Fruit fly (Drosophila melanogaster): ENCODE data around the gene CG11537.
A peak's percentile ranks its signal among the peaks of the same experiment; 100 is the strongest.

Gene CG11537

dm6 chr3L:3141411-3141810, 1.8 kb downstream of the CG11537 start (continued):
- TF ChIP-seq nau (GFP tag; optimal IDR thresholded peaks at IDR 0.05) (no peak), CG11723 (GFP tag; optimal IDR thresholded peaks at IDR 0.05) (no peak), croc (GFP tag; conservative IDR thresholded peaks at IDR 0.05) (no peak), sima (GFP tag; optimal IDR thresholded peaks at IDR 0.05) (no peak), Fer3 (tag; optimal IDR thresholded peaks at IDR 0.05) (no peak), wek (GFP tag; optimal IDR thresholded peaks at IDR 0.05) (no peak), CG9437 (GFP tag; optimal IDR thresholded peaks at IDR 0.05) (no peak), CG10654 (GFP tag; optimal IDR thresholded peaks at IDR 0.05) (no peak), CG2712 (tag; optimal IDR thresholded peaks at IDR 0.05) (peak; percentile 34), CG1024 (GFP tag; IDR thresholded peaks at IDR 0.05) (no peak), CG17328 (GFP tag; IDR thresholded peaks at IDR 0.05) (no peak), Dll (GFP tag; IDR thresholded peaks at IDR 0.05; ENCODE audit: partially characterized antibody) (no peak), fd3F (GFP tag; optimal IDR thresholded peaks at IDR 0.05) (no peak), CG17912 (GFP tag; optimal IDR thresholded peaks at IDR 0.05) (no peak), YL-1 (GFP tag; optimal IDR thresholded peaks at IDR 0.05) (no peak), CG17568 (GFP tag; optimal IDR thresholded peaks at IDR 0.05) (peak; percentile 32), CTCF (GFP tag; optimal IDR thresholded peaks at IDR 0.05) (no peak), CG6813 (GFP tag; optimal IDR thresholded peaks at IDR 0.05) (no peak), CG12769 (tag; optimal IDR thresholded peaks at IDR 0.05) (no peak), CG11456 (GFP tag; IDR thresholded peaks at IDR 0.05) (no peak), Eip74EF (GFP tag; optimal IDR thresholded peaks at IDR 0.05) (peak in 1 of 2 experiments; percentile 14), pb (GFP tag; optimal IDR thresholded peaks at IDR 0.05) (no peak), hkb (optimal IDR thresholded peaks at IDR 0.05) (no peak), hkb (GFP tag; IDR thresholded peaks at IDR 0.05) (no peak), Optix (GFP tag; IDR thresholded peaks at IDR 0.05) (no peak), CG9876 (GFP tag; optimal IDR thresholded peaks at IDR 0.05) (no peak), CG15601 (tag; optimal IDR thresholded peaks at IDR 0.05) (peak; percentile 76), jigr1 (GFP tag; IDR thresholded peaks at IDR 0.05) (no peak), CG4424 (GFP tag; optimal IDR thresholded peaks at IDR 0.05) (no peak), grn (GFP tag; optimal IDR thresholded peaks at IDR 0.05) (no peak), Xrp1 (GFP tag; IDR thresholded peaks at IDR 0.05) (peak; percentile 11; the same call in 1 of the 2 replicates), lmd (GFP tag; IDR thresholded peaks at IDR 0.05) (no peak), Atf3 (GFP tag; optimal IDR thresholded peaks at IDR 0.05) (no peak), CG14965 (GFP tag; optimal IDR thresholded peaks at IDR 0.05; ENCODE audit: borderline replicate concordance) (no peak), ase (GFP tag; IDR thresholded peaks at IDR 0.05) (no peak), dpn (GFP tag; optimal IDR thresholded peaks at IDR 0.05) (no peak), CG12104 (GFP tag; optimal IDR thresholded peaks at IDR 0.05) (no peak), CG7372 (GFP tag; IDR thresholded peaks at IDR 0.05) (no peak), Ssrp (tag; optimal IDR thresholded peaks at IDR 0.05) (no peak), gem (tag; optimal IDR thresholded peaks at IDR 0.05) (no peak), Adf1 (GFP tag; IDR thresholded peaks at IDR 0.05) (no peak), CG5953 (GFP tag; IDR thresholded peaks at IDR 0.05) (no peak), gcm (GFP tag; optimal IDR thresholded peaks at IDR 0.05) (peak; percentile 64), Ravus (GFP tag; IDR thresholded peaks at IDR 0.05) (no peak), Tbp (GFP tag; optimal IDR thresholded peaks at IDR 0.05) (no peak), HHEX (GFP tag; optimal IDR thresholded peaks at IDR 0.05) (no peak), bowl (GFP tag; IDR thresholded peaks at IDR 0.05) (no peak), toy (GFP tag; IDR thresholded peaks at IDR 0.05) (no peak), Deaf1 (tag; optimal IDR thresholded peaks at IDR 0.05) (peak; percentile 7), CG4404 (GFP tag; IDR thresholded peaks at IDR 0.05) (no peak), cg (GFP tag; optimal IDR thresholded peaks at IDR 0.05) (peak; percentile 24), CG31388 (GFP tag; optimal IDR thresholded peaks at IDR 0.05) (no peak)

Data from whole organism, embryonic.